Worm (Caenorhabditis elegans): ENCODE results near the gene ubl-1.

DNA sequence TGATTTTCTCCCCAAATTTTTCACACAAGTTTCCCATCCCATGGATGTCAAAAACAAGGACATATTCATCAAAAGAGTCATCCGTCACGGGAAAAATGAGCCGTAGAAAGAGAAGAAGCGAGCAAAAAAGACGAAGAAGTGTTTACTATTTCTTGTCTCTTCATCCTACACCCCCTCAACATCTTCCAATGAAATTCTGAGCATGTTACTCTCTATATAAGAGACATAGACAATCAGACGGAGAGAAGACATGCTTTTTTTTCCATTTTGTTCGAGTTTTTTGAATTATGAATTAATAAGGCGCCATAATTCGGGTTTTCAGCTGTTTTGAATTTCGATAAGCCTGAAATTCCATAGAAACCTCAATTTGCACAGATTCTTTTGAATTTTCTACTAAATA, 28.0 kb downstream of the ubl-1 start:
- TF ChIP-seq F16B12.6 (tag; optimal IDR thresholded peaks at IDR 0.05), result no peak
- no peak for TF ChIP-seq skn-1 (tag; optimal IDR thresholded peaks at IDR 0.05)
- no peak for TF ChIP-seq aly-2 (tag; optimal IDR thresholded peaks at IDR 0.05)
- TF ChIP-seq blmp-1 (tag; optimal IDR thresholded peaks at IDR 0.05), result no peak
- TF ChIP-seq snpc-4 (tag; optimal IDR thresholded peaks at IDR 0.05), result no peak
- no peak for TF ChIP-seq pax-3 (tag; optimal IDR thresholded peaks at IDR 0.05)
- TF ChIP-seq ces-1 (GFP tag; optimal IDR thresholded peaks at IDR 0.05), result no peak
- no peak for TF ChIP-seq lir-3 (tag; optimal IDR thresholded peaks at IDR 0.05; ENCODE audit: poor library complexity)
- TF ChIP-seq dpl-1 (GFP tag; optimal IDR thresholded peaks at IDR 0.05), result no peak
